Fruit fly (Drosophila melanogaster) whole organism, embryonic: ENCODE results near the gene RpL24.
A peak's percentile ranks its signal among the peaks of the same experiment; 100 is the strongest.

Source experiments
- B-H1 ChIP-seq: fragments of 200-800 bp; sonication (Bioruptor generic); IDR thresholded peaks from 3 replicates; pipeline ENCODE4 v1.3.6; 2022; ENCODE audit warnings: missing biosample characterization, missing genetic modification characterization
- CG10959 ChIP-seq: fragments of 200-800 bp; sonication (Bioruptor generic); IDR thresholded peaks from 2 replicates; pipeline ENCODE4 v1.3.6; 2022; ENCODE audit warnings: missing biosample characterization, missing genetic modification characterization
- CG11247 ChIP-seq: fragments of 200-800 bp; sonication (Bioruptor generic); IDR thresholded peaks from 2 replicates; pipeline ENCODE4 v1.3.6; 2022; ENCODE audit warnings: missing biosample characterization, missing genetic modification characterization
- CG12391 ChIP-seq: fragments of 200-800 bp; sonication (Bioruptor generic); optimal IDR thresholded peaks from 3 replicates; lab custom pipeline; 2018; ENCODE audit warnings: missing biosample characterization, mild to moderate bottlenecking, missing genetic modification characterization, moderate library complexity
- CG13287 ChIP-seq: fragments of 200-800 bp; sonication (Bioruptor generic); IDR thresholded peaks from 2 replicates; pipeline ENCODE4 v1.3.6; 2022; ENCODE audit warnings: missing biosample characterization, missing genetic modification characterization; ENCODE audit not compliant: partially characterized antibody
- CG13894 ChIP-seq: fragments of 200-800 bp; sonication (Bioruptor generic); optimal IDR thresholded peaks from 3 replicates; lab custom pipeline; 2018; ENCODE audit warnings: missing biosample characterization, mild to moderate bottlenecking, missing genetic modification characterization, moderate library complexity
- CG14441 ChIP-seq: fragments of 200-800 bp; sonication (Bioruptor generic); IDR thresholded peaks from 2 replicates; pipeline ENCODE4 v1.3.6; 2022; ENCODE audit warnings: missing biosample characterization, missing genetic modification characterization
- CG14965 ChIP-seq: fragments of 200-800 bp; sonication (Bioruptor generic); optimal IDR thresholded peaks from 2 replicates; lab custom pipeline; 2016; ENCODE audit warnings: missing biosample characterization, missing genetic modification characterization, borderline replicate concordance
- CG15269 ChIP-seq: fragments of 200-800 bp; sonication (Bioruptor generic); optimal IDR thresholded peaks from 2 replicates; lab custom pipeline; 2018; ENCODE audit warnings: missing biosample characterization, mild to moderate bottlenecking, missing genetic modification characterization, moderate library complexity
- CG1602 ChIP-seq: fragments of 200-800 bp; sonication (Bioruptor generic); optimal IDR thresholded peaks from 3 replicates; lab custom pipeline; 2016; ENCODE audit warnings: missing biosample characterization, missing genetic modification characterization
- CG16779 ChIP-seq: fragments of 200-800 bp; sonication (Bioruptor generic); IDR thresholded peaks from 2 replicates; pipeline ENCODE4 v1.3.6; 2022; ENCODE audit warnings: missing biosample characterization, missing genetic modification characterization
- CG2199 ChIP-seq: fragments of 200-800 bp; sonication (Bioruptor generic); IDR thresholded peaks from 3 replicates; pipeline ENCODE4 v1.3.6; 2022; ENCODE audit warnings: missing biosample characterization, missing genetic modification characterization
- CG3163 ChIP-seq: fragments of 200-800 bp; sonication (Bioruptor generic); optimal IDR thresholded peaks from 3 replicates; lab custom pipeline; 2016; ENCODE audit warnings: missing biosample characterization, missing genetic modification characterization
- CG34224 ChIP-seq: fragments of 200-800 bp; sonication (Bioruptor generic); IDR thresholded peaks from 3 replicates; pipeline ENCODE4 v1.3.6; 2022; ENCODE audit warnings: missing biosample characterization, missing genetic modification characterization; ENCODE audit not compliant: partially characterized antibody
- CG4404 ChIP-seq: fragments of 200-800 bp; sonication (Bioruptor generic); IDR thresholded peaks from 2 replicates; pipeline ENCODE4 v1.3.6; 2022; ENCODE audit warnings: missing biosample characterization, missing genetic modification characterization
- CG6683 ChIP-seq: fragments of 200-800 bp; sonication (Bioruptor generic); optimal IDR thresholded peaks from 2 replicates; lab custom pipeline; 2017; ENCODE audit warnings: missing biosample characterization, mild to moderate bottlenecking, missing genetic modification characterization, missing genetic modification reagents
- CG7839 ChIP-seq: fragments of 200-800 bp; sonication (Bioruptor generic); optimal IDR thresholded peaks from 3 replicates; lab custom pipeline; 2018; ENCODE audit warnings: missing biosample characterization, mild to moderate bottlenecking, missing genetic modification characterization, moderate library complexity
- CG8388 ChIP-seq: fragments of 200-800 bp; sonication (Bioruptor generic); optimal IDR thresholded peaks from 2 replicates; lab custom pipeline; 2019; ENCODE audit warnings: missing biosample characterization, mild to moderate bottlenecking, missing genetic modification characterization, moderate library complexity
- CG8478 ChIP-seq: fragments of >200 bp; optimal IDR thresholded peaks from 2 replicates; lab custom pipeline; 2018
- CG8944 ChIP-seq: fragments of 200-800 bp; sonication (Bioruptor generic); optimal IDR thresholded peaks from 3 replicates; lab custom pipeline; 2016; ENCODE audit warnings: missing biosample characterization, missing genetic modification characterization
- CG9727 ChIP-seq: fragments of 200-800 bp; sonication (Bioruptor generic); optimal IDR thresholded peaks from 3 replicates; lab custom pipeline; 2017; ENCODE audit warnings: missing biosample characterization, mild to moderate bottlenecking, missing genetic modification characterization
- CG9817 ChIP-seq: fragments of 200-800 bp; sonication (Bioruptor generic); optimal IDR thresholded peaks from 2 replicates; lab custom pipeline; 2018; ENCODE audit warnings: missing biosample characterization, mild to moderate bottlenecking, missing genetic modification characterization, moderate library complexity
- CoRest ChIP-seq: fragments of 200-800 bp; sonication (Bioruptor generic); optimal IDR thresholded peaks from 3 replicates; lab custom pipeline; 2018; ENCODE audit warnings: missing biosample characterization, mild to moderate bottlenecking, missing genetic modification characterization, moderate library complexity
- D ChIP-seq, 2 experiments: fragments of 200-800 bp in 1 of 2; fragments of >200 bp in 1 of 2; sonication (Bioruptor generic) in 1 of 2; optimal IDR thresholded peaks; 2 replicates in 1 of 2; 3 replicates in 1 of 2; lab custom pipeline; 2017; ENCODE audit warnings: mild to moderate bottlenecking in 1 of 2, missing biosample characterization in 1 of 2, missing genetic modification characterization in 1 of 2, missing genetic modification reagents in 1 of 2
- Dbx ChIP-seq: fragments of 200-800 bp; sonication (Bioruptor generic); IDR thresholded peaks from 3 replicates; pipeline ENCODE4 v1.3.6; 2022; ENCODE audit warnings: missing biosample characterization, missing genetic modification characterization
- Gug ChIP-seq: fragments of 200-800 bp; sonication (Bioruptor generic); IDR thresholded peaks from 4 replicates; pipeline ENCODE4 v1.3.6; 2022; ENCODE audit warnings: missing biosample characterization, missing genetic modification characterization
- HHEX ChIP-seq: fragments of 200-800 bp; sonication (Bioruptor generic); optimal IDR thresholded peaks from 3 replicates; lab custom pipeline; 2017; ENCODE audit warnings: missing biosample characterization, mild to moderate bottlenecking, missing genetic modification characterization, missing genetic modification reagents
- HLH4C ChIP-seq: fragments of 200-800 bp; sonication (Bioruptor generic); IDR thresholded peaks from 3 replicates; pipeline ENCODE4 v1.3.6; 2022; ENCODE audit warnings: missing biosample characterization, missing genetic modification characterization; ENCODE audit not compliant: partially characterized antibody
- Hr39 ChIP-seq: fragments of >200 bp; optimal IDR thresholded peaks from 2 replicates; lab custom pipeline; 2017
- Hsf ChIP-seq: fragments of 200-800 bp; sonication (Bioruptor generic); optimal IDR thresholded peaks from 3 replicates; lab custom pipeline; 2016; ENCODE audit warnings: missing biosample characterization, missing genetic modification characterization
- Kr ChIP-seq: fragments of 200-800 bp; sonication (Bioruptor generic); optimal IDR thresholded peaks from 2 replicates; lab custom pipeline; 2017; ENCODE audit warnings: missing biosample characterization, mild to moderate bottlenecking, missing genetic modification characterization
- Lpt ChIP-seq: fragments of >200 bp; optimal IDR thresholded peaks from 2 replicates; lab custom pipeline; 2018; ENCODE audit warnings: missing biosample characterization, missing genetic modification characterization
- NfI ChIP-seq: fragments of 200-800 bp; sonication (Bioruptor generic); optimal IDR thresholded peaks from 3 replicates; lab custom pipeline; 2018; ENCODE audit warnings: missing biosample characterization, mild to moderate bottlenecking, missing genetic modification characterization, moderate library complexity
- Poxn ChIP-seq: fragments of 200-800 bp; sonication (Bioruptor generic); IDR thresholded peaks from 2 replicates; pipeline ENCODE4 v1.3.6; 2022; ENCODE audit warnings: missing biosample characterization, missing genetic modification characterization
- Ravus ChIP-seq: fragments of 200-800 bp; sonication (Bioruptor generic); IDR thresholded peaks from 2 replicates; pipeline ENCODE4 v1.3.6; 2022; ENCODE audit warnings: missing biosample characterization, missing genetic modification characterization
- Sry-δ ChIP-seq: fragments of 200-800 bp; sonication (Bioruptor generic); optimal IDR thresholded peaks from 2 replicates; lab custom pipeline; 2016; ENCODE audit warnings: missing biosample characterization, missing genetic modification characterization
- Usf ChIP-seq: fragments of 200-800 bp; sonication (Bioruptor generic); optimal IDR thresholded peaks from 2 replicates; lab custom pipeline; 2017; ENCODE audit warnings: missing genotype, missing biosample characterization, missing genetic modification characterization
- Xrp1 ChIP-seq: fragments of 200-800 bp; sonication (Bioruptor generic); IDR thresholded peaks from 2 replicates; pipeline ENCODE4 v1.3.6; 2022; ENCODE audit warnings: missing biosample characterization, missing genetic modification characterization
- dati ChIP-seq: fragments of 200-800 bp; sonication (Bioruptor generic); IDR thresholded peaks from 2 replicates; pipeline ENCODE4 v1.3.6; 2022; ENCODE audit warnings: missing biosample characterization, missing genetic modification characterization
- dmrt11E ChIP-seq: fragments of 200-800 bp; sonication (Bioruptor generic); optimal IDR thresholded peaks from 3 replicates; lab custom pipeline; 2018; ENCODE audit warnings: missing biosample characterization, mild to moderate bottlenecking, missing genetic modification characterization, moderate library complexity
- gcm ChIP-seq: fragments of 200-800 bp; sonication (Bioruptor generic); optimal IDR thresholded peaks from 2 replicates; lab custom pipeline; 2019; ENCODE audit warnings: missing biosample characterization, mild to moderate bottlenecking, missing genetic modification characterization, moderate library complexity
- insv ChIP-seq, 2 experiments: fragments of 200-800 bp; sonication (Bioruptor generic); optimal IDR thresholded peaks; 3 replicates each; lab custom pipeline; 2016 to 2018; ENCODE audit warnings: missing biosample characterization in 2 of 2, missing genetic modification characterization in 2 of 2
- psq ChIP-seq: fragments of 200-800 bp; sonication (Bioruptor generic); optimal IDR thresholded peaks from 2 replicates; lab custom pipeline; 2017; ENCODE audit warnings: missing biosample characterization, missing genetic modification characterization
- scrt ChIP-seq: fragments of 200-800 bp; sonication (Bioruptor generic); optimal IDR thresholded peaks from 2 replicates; lab custom pipeline; 2018; ENCODE audit warnings: missing biosample characterization, mild to moderate bottlenecking, missing genetic modification characterization, moderate library complexity
- sd ChIP-seq: fragments of 200-800 bp; sonication (Bioruptor generic); optimal IDR thresholded peaks from 3 replicates; lab custom pipeline; 2018; ENCODE audit warnings: missing biosample characterization, mild to moderate bottlenecking, missing genetic modification characterization, moderate library complexity
- sens ChIP-seq: fragments of 200-800 bp; sonication (Bioruptor generic); peaks from one replicate; lab custom pipeline; 2016; ENCODE audit warnings: missing biosample characterization, missing genetic modification characterization
- sqz ChIP-seq: fragments of 200-800 bp; sonication (Bioruptor generic); optimal IDR thresholded peaks from 3 replicates; lab custom pipeline; 2018; ENCODE audit warnings: missing biosample characterization, mild to moderate bottlenecking, missing genetic modification characterization
- stc ChIP-seq: fragments of 200-800 bp; sonication (Bioruptor generic); IDR thresholded peaks from 2 replicates; pipeline ENCODE4 v1.3.6; 2022; ENCODE audit warnings: missing biosample characterization, missing genetic modification characterization
- tna ChIP-seq: fragments of 200-800 bp; sonication (Bioruptor generic); IDR thresholded peaks from 2 replicates; pipeline ENCODE4 v1.3.6; 2022; ENCODE audit warnings: missing biosample characterization, missing genetic modification characterization; ENCODE audit not compliant: partially characterized antibody
- wor ChIP-seq: fragments of 200-800 bp; sonication (Bioruptor generic); IDR thresholded peaks from 2 replicates; pipeline ENCODE4 v1.3.6; 2022; ENCODE audit warnings: missing biosample characterization, missing genetic modification characterization
- zen2 ChIP-seq: fragments of 200-800 bp; sonication (Bioruptor generic); IDR thresholded peaks from 3 replicates; pipeline ENCODE4 v1.3.6; 2022; ENCODE audit warnings: missing biosample characterization, missing genetic modification characterization; ENCODE audit not compliant: partially characterized antibody

Gene RpL24

dm6 chr2L:13382351-13383029 lies 12.4 kb downstream of the RpL24 start, which contains the start of gene loqs (continued):
- no peak for TF ChIP-seq Gug (GFP tag; lab: Robert Waterston, UW)
- no peak for TF ChIP-seq wor (GFP tag; lab: Robert Waterston, UW)
- peak; percentile 3 for TF ChIP-seq CoRest (tag; lab: Kevin White, UChicago)
- no peak for TF ChIP-seq CG8388
- no peak for TF ChIP-seq zen2 (GFP tag; lab: Robert Waterston, UW)
- 0 out of 3 replicates have a peak, but pooled peaks have one; percentile 46 for TF ChIP-seq HLH4C
- TF ChIP-seq Usf = no peak
- no peak for TF ChIP-seq insv (GFP tag; optimal IDR thresholded peaks at IDR 0.05; lab: Kevin White, UChicago)
- TF ChIP-seq CG11247 (GFP tag; lab: Robert Waterston, UW) = no peak
- TF ChIP-seq NfI (GFP tag; lab: Kevin White, UChicago) = no peak
- peak; percentile 67 for TF ChIP-seq CG13287
- no peak for TF ChIP-seq Xrp1 (GFP tag; lab: Robert Waterston, UW)
- no peak for TF ChIP-seq Dbx
- no peak for TF ChIP-seq sd (tag; lab: Kevin White, UChicago)
- no peak for TF ChIP-seq Ravus (GFP tag; lab: Robert Waterston, UW)
- TF ChIP-seq CG8478 = no peak
- no peak for TF ChIP-seq CG1602 (GFP tag; lab: Kevin White, UChicago)
- TF ChIP-seq CG7839 (tag; lab: Kevin White, UChicago) = no peak
- no peak for TF ChIP-seq tna (GFP tag; lab: Robert Waterston, UW)
- TF ChIP-seq CG3163 = no peak
- no peak for TF ChIP-seq dati (GFP tag; lab: Robert Waterston, UW)
- no peak for TF ChIP-seq sqz
- no peak for TF ChIP-seq CG16779 (GFP tag; lab: Robert Waterston, UW)
- no peak for TF ChIP-seq CG8944 (GFP tag; lab: Kevin White, UChicago)
- TF ChIP-seq CG10959 (GFP tag; lab: Robert Waterston, UW) = no peak
- TF ChIP-seq Kr = no peak
- no peak for TF ChIP-seq stc (GFP tag; lab: Robert Waterston, UW)
- no peak for TF ChIP-seq psq (GFP tag; lab: Kevin White, UChicago)
- TF ChIP-seq Lpt (GFP tag; lab: Kevin White, UChicago) = no peak
- TF ChIP-seq CG13894 (tag; lab: Kevin White, UChicago) = no peak
- no peak for TF ChIP-seq CG14441 (GFP tag; lab: Robert Waterston, UW)
- TF ChIP-seq CG12391 = peak; percentile 60
- no peak for TF ChIP-seq Poxn (GFP tag; lab: Robert Waterston, UW)
- TF ChIP-seq CG4404 (GFP tag; lab: Robert Waterston, UW) = no peak
- peak; percentile 32 for TF ChIP-seq sens (GFP tag; lab: Kevin White, UChicago)
- TF ChIP-seq dmrt11E = no peak
- TF ChIP-seq CG9727 (GFP tag; lab: Kevin White, UChicago) = no peak
- peak; percentile 4 for TF ChIP-seq Sry-δ
- no peak for TF ChIP-seq CG15269 (tag; lab: Kevin White, UChicago)
- TF ChIP-seq Hr39 (lab: Kevin White, UChicago) = no peak
- no peak for TF ChIP-seq B-H1 (GFP tag; lab: Robert Waterston, UW)
- TF ChIP-seq D (optimal IDR thresholded peaks at IDR 0.05; lab: Kevin White, UChicago) = no peak
- TF ChIP-seq D (GFP tag; optimal IDR thresholded peaks at IDR 0.05; lab: Kevin White, UChicago) = no peak
- no peak for TF ChIP-seq Hsf
- no peak for TF ChIP-seq CG2199 (GFP tag; lab: Robert Waterston, UW)
- TF ChIP-seq HHEX (GFP tag; lab: Kevin White, UChicago) = no peak
- TF ChIP-seq scrt = no peak
- no peak for TF ChIP-seq CG14965 (GFP tag; lab: Kevin White, UChicago)
- no peak for TF ChIP-seq CG34224 (GFP tag; lab: Robert Waterston, UW)
- TF ChIP-seq CG6683 (GFP tag; lab: Kevin White, UChicago) = no peak
- no peak for TF ChIP-seq gcm
- TF ChIP-seq CG9817 (tag; lab: Kevin White, UChicago) = no peak
